Worm (Caenorhabditis elegans) whole organism, L1 larva: ENCODE results near the gene hipr-1.

Source experiments
- C34B4.2 ChIP-seq: sonication (generic microtip); optimal IDR thresholded peaks from 2 replicates; lab custom pipeline; 2017; ENCODE audit warnings: mild to moderate bottlenecking, missing genetic modification characterization, missing compliant biosample characterization
- F16B12.6 ChIP-seq: fragments of 150-350 bp; optimal IDR thresholded peaks from 2 replicates; lab custom pipeline; 2014; ENCODE audit warnings: missing biosample characterization, missing genetic modification characterization
- aha-1 ChIP-seq: fragments of 150-350 bp; optimal IDR thresholded peaks from 2 replicates; lab custom pipeline; 2014; ENCODE audit warnings: missing biosample characterization, missing genetic modification characterization
- alr-1 ChIP-seq: fragments of 200-800 bp; sonication (Bioruptor generic); optimal IDR thresholded peaks from 2 replicates; lab custom pipeline; 2018; ENCODE audit warnings: borderline replicate concordance, mild to moderate bottlenecking, missing genetic modification characterization, missing compliant biosample characterization
- aly-2 ChIP-seq: fragments of 150-350 bp; optimal IDR thresholded peaks from 2 replicates; lab custom pipeline; 2014; ENCODE audit warnings: missing biosample characterization, missing genetic modification characterization
- ama-1 ChIP-seq: fragments of 150-350 bp; optimal IDR thresholded peaks from 2 replicates; lab custom pipeline; 2014
- blmp-1 ChIP-seq: fragments of 150-350 bp; optimal IDR thresholded peaks from 2 replicates; lab custom pipeline; 2014; ENCODE audit warnings: missing biosample characterization, missing genetic modification characterization
- ceh-63 ChIP-seq: fragments of 200-800 bp; sonication (Bioruptor generic); optimal IDR thresholded peaks from 2 replicates; lab custom pipeline; 2018; ENCODE audit warnings: mild to moderate bottlenecking, missing genetic modification characterization, missing compliant biosample characterization
- ceh-82 ChIP-seq, 3 experiments: fragments of 150-350 bp in 1 of 3; sonication (generic microtip) in 2 of 3; optimal IDR thresholded peaks; 2 replicates each; lab custom pipeline; 2014 to 2017; ENCODE audit warnings: missing biosample characterization in 3 of 3, missing genetic modification characterization in 3 of 3
- ceh-88 ChIP-seq: fragments of 200-800 bp; sonication (Bioruptor generic); IDR thresholded peaks from 2 replicates; pipeline ENCODE4 v1.3.6; 2022; ENCODE audit warnings: missing genetic modification characterization, missing compliant biosample characterization
- dsc-1 ChIP-seq: sonication (generic microtip); optimal IDR thresholded peaks from 2 replicates; lab custom pipeline; 2016; ENCODE audit warnings: mild to moderate bottlenecking, missing genetic modification characterization, missing compliant biosample characterization
- efl-1 ChIP-seq, 4 experiments: fragments of 150-350 bp; optimal IDR thresholded peaks in 3 of 4; peaks in 1 of 4; 1 replicate in 1 of 4; 2 replicates in 3 of 4; lab custom pipeline; 2014; ENCODE audit warnings: missing biosample characterization in 2 of 4, missing genetic modification characterization in 2 of 4, missing genetic modification reagents in 2 of 4
- egl-13 ChIP-seq: sonication (generic microtip); optimal IDR thresholded peaks from 2 replicates; lab custom pipeline; 2016; ENCODE audit warnings: missing genotype, missing genetic modification reagents, missing genetic modification characterization, missing compliant biosample characterization
- elt-2 ChIP-seq: sonication (generic microtip); optimal IDR thresholded peaks from 2 replicates; lab custom pipeline; 2016; ENCODE audit warnings: missing genetic modification characterization, mild to moderate bottlenecking, inconsistent platforms, missing compliant biosample characterization, missing genetic modification reagents
- fkh-10 ChIP-seq: sonication (generic microtip); optimal IDR thresholded peaks from 2 replicates; lab custom pipeline; 2017; ENCODE audit warnings: missing biosample characterization, missing genetic modification reagents, missing genetic modification characterization
- fkh-8 ChIP-seq: sonication (generic microtip); optimal IDR thresholded peaks from 2 replicates; lab custom pipeline; 2016; ENCODE audit warnings: mild to moderate bottlenecking, missing genetic modification characterization, missing compliant biosample characterization
- fos-1 ChIP-seq: fragments of 150-350 bp; optimal IDR thresholded peaks from 2 replicates; lab custom pipeline; 2014; ENCODE audit warnings: missing biosample characterization, missing genetic modification characterization
- hlh-4 ChIP-seq: sonication (generic microtip); optimal IDR thresholded peaks from 2 replicates; lab custom pipeline; 2016; ENCODE audit warnings: mild to moderate bottlenecking, missing genetic modification characterization, missing compliant biosample characterization
- lin-13 ChIP-seq: fragments of 150-350 bp; optimal IDR thresholded peaks from 2 replicates; lab custom pipeline; 2014; ENCODE audit warnings: missing biosample characterization, missing genetic modification reagents, missing genetic modification characterization
- lin-14 ChIP-seq: fragments of 200-800 bp; sonication (Bioruptor generic); optimal IDR thresholded peaks from 2 replicates; lab custom pipeline; 2018; ENCODE audit warnings: mild to moderate bottlenecking, missing genetic modification characterization, moderate library complexity, missing compliant biosample characterization
- lir-3 ChIP-seq: sonication (generic microtip); optimal IDR thresholded peaks from 2 replicates; lab custom pipeline; 2016; ENCODE audit warnings: mild to moderate bottlenecking, missing genetic modification characterization, moderate library complexity, missing compliant biosample characterization; ENCODE audit not compliant: poor library complexity
- lsy-2 ChIP-seq, 2 experiments: fragments of 150-350 bp; optimal IDR thresholded peaks; 2 replicates each; lab custom pipeline; 2014; ENCODE audit warnings: missing biosample characterization in 2 of 2, missing genetic modification characterization in 2 of 2
- mdl-1 ChIP-seq, 2 experiments: fragments of 150-350 bp; optimal IDR thresholded peaks; 2 replicates each; lab custom pipeline; 2014 to 2017; ENCODE audit warnings: missing biosample characterization in 2 of 2, missing genetic modification characterization in 2 of 2, inconsistent platforms in 1 of 2
- mep-1 ChIP-seq: fragments of 150-350 bp; optimal IDR thresholded peaks from 2 replicates; lab custom pipeline; 2014; ENCODE audit warnings: missing biosample characterization, missing genetic modification characterization
- nhr-19 ChIP-seq: fragments of 200-800 bp; sonication (Bioruptor generic); conservative IDR thresholded peaks from 2 replicates; pipeline ENCODE4 v1.3.6; 2022; ENCODE audit warnings: missing genetic modification characterization, missing compliant biosample characterization
- nhr-237 ChIP-seq: fragments of 150-350 bp; optimal IDR thresholded peaks from 2 replicates; lab custom pipeline; 2014; ENCODE audit warnings: missing biosample characterization, missing genetic modification characterization
- nhr-28 ChIP-seq: fragments of 150-350 bp; optimal IDR thresholded peaks from 2 replicates; lab custom pipeline; 2014; ENCODE audit warnings: missing biosample characterization, missing genetic modification characterization
- nhr-47 ChIP-seq: sonication (generic microtip); optimal IDR thresholded peaks from 2 replicates; lab custom pipeline; 2016; ENCODE audit warnings: mild to moderate bottlenecking, missing genetic modification characterization, moderate library complexity, missing compliant biosample characterization
- nhr-77 ChIP-seq: fragments of 150-350 bp; optimal IDR thresholded peaks from 2 replicates; lab custom pipeline; 2014; ENCODE audit warnings: missing biosample characterization, missing genetic modification characterization
- nhr-85 ChIP-seq: sonication (generic microtip); peaks from one replicate; lab custom pipeline; 2016; ENCODE audit warnings: missing genetic modification characterization, inconsistent platforms, missing compliant biosample characterization
- nhr-90 ChIP-seq: sonication (generic microtip); optimal IDR thresholded peaks from 2 replicates; lab custom pipeline; 2016; ENCODE audit warnings: mild to moderate bottlenecking, missing genetic modification characterization, missing compliant biosample characterization; ENCODE audit not compliant: poor library complexity
- pax-3 ChIP-seq: fragments of 200-800 bp; sonication (Bioruptor generic); optimal IDR thresholded peaks from 2 replicates; lab custom pipeline; 2018; ENCODE audit warnings: mild to moderate bottlenecking, missing genetic modification characterization, moderate library complexity, missing compliant biosample characterization
- rnt-1 ChIP-seq: sonication (generic microtip); optimal IDR thresholded peaks from 2 replicates; lab custom pipeline; 2016; ENCODE audit warnings: mild to moderate bottlenecking, missing genetic modification characterization, moderate library complexity, missing compliant biosample characterization
- skn-1 ChIP-seq: fragments of 150-350 bp; optimal IDR thresholded peaks from 2 replicates; lab custom pipeline; 2014; ENCODE audit warnings: missing biosample characterization, missing genetic modification characterization
- snpc-4 ChIP-seq: fragments of 150-350 bp; optimal IDR thresholded peaks from 2 replicates; lab custom pipeline; 2014; ENCODE audit warnings: missing biosample characterization, missing genetic modification characterization
- snu-23 ChIP-seq: sonication (generic microtip); optimal IDR thresholded peaks from 2 replicates; lab custom pipeline; 2016; ENCODE audit warnings: missing genetic modification characterization, missing compliant biosample characterization
- sox-4 ChIP-seq: sonication (generic microtip); optimal IDR thresholded peaks from 2 replicates; lab custom pipeline; 2016; ENCODE audit warnings: missing genetic modification characterization, missing compliant biosample characterization
- sup-37 ChIP-seq: fragments of 200-800 bp; sonication (Bioruptor generic); optimal IDR thresholded peaks from 2 replicates; lab custom pipeline; 2018; ENCODE audit warnings: mild to moderate bottlenecking, missing genetic modification characterization, missing compliant biosample characterization
- swsn-7 ChIP-seq: sonication (generic microtip); optimal IDR thresholded peaks from 2 replicates; lab custom pipeline; 2016; ENCODE audit warnings: missing genetic modification characterization, missing compliant biosample characterization
- tlp-1 ChIP-seq: fragments of 150-350 bp; optimal IDR thresholded peaks from 2 replicates; lab custom pipeline; 2014; ENCODE audit warnings: missing biosample characterization, missing genetic modification characterization
- unc-86 ChIP-seq: sonication (generic microtip); optimal IDR thresholded peaks from 2 replicates; lab custom pipeline; 2016; ENCODE audit warnings: missing genetic modification characterization, missing compliant biosample characterization
- unc-98 ChIP-seq: fragments of 200-800 bp; sonication (Bioruptor generic); IDR thresholded peaks from 2 replicates; pipeline ENCODE4 v1.3.6; 2022; ENCODE audit warnings: missing genetic modification characterization, missing compliant biosample characterization
- zag-1 ChIP-seq: fragments of 150-350 bp; optimal IDR thresholded peaks from 2 replicates; lab custom pipeline; 2014; ENCODE audit warnings: missing biosample characterization, missing genetic modification characterization
- ztf-11 ChIP-seq, 2 experiments: sonication (generic microtip); optimal IDR thresholded peaks; 2 replicates each; lab custom pipeline; 2016 to 2017; ENCODE audit warnings: missing genetic modification characterization in 2 of 2, missing biosample characterization in 1 of 2, missing compliant biosample characterization in 1 of 2
- ztf-4 ChIP-seq: fragments of 150-350 bp; optimal IDR thresholded peaks from 2 replicates; lab custom pipeline; 2014; ENCODE audit warnings: missing biosample characterization, missing genetic modification characterization

The hipr-1 gene

ce11 chrIII:8765030-8765429 lies 45.0 kb downstream of the hipr-1 start:
- TF ChIP-seq sox-4 (tag; lab: Kevin White, UChicago), result no peak
- peak; percentile 60 for TF ChIP-seq dsc-1 (tag; lab: Kevin White, UChicago)
- TF ChIP-seq snpc-4, result no peak

DNA sequence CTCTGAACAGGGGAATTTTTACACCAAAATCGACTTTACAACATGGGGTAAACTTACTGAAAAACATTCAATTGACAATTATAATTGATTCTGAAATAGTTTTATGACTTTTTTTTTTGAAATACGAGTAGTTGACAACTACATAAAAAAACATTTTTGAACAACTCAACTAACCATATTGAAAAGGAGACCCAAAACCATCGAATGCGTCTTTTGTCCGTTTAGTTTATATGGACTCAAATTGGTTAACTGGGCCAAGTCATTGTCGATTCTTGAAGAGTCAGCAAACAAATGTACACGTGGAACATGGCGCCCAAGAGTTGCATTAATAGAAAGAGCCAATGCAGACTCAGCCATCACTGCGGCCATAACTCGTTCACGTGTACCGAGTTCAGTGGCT lies 46.5 kb downstream of the hipr-1 start:
- TF ChIP-seq unc-98 (GFP tag; lab: Robert Waterston, UW) (no peak), ztf-4 (tag; lab: Kevin White, UChicago) (no peak), egl-13 (tag; lab: Kevin White, UChicago) (no peak), swsn-7 (tag; lab: Kevin White, UChicago) (no peak), lsy-2 (tag; optimal IDR thresholded peaks at IDR 0.05; lab: Kevin White, UChicago) (no peak), unc-86 (tag; lab: Kevin White, UChicago) (no peak), snpc-4 (no peak), rnt-1 (tag; lab: Kevin White, UChicago) (no peak), pax-3 (tag; lab: Kevin White, UChicago) (no peak), elt-2 (tag; lab: Kevin White, UChicago) (no peak), C34B4.2 (no peak)
- TF ChIP-seq, all 84 proteins: peak for 0

ce11 chrIII:8767292-8767829 lies 47.4 kb downstream of the hipr-1 start, which contains the start of gene mig-22:
Gene mig-22, minus strand, starts transcription at chrIII:8767342.
- TF ChIP-seq lir-3 (tag; lab: Kevin White, UChicago) (no peak), mep-1 (tag; lab: Kevin White, UChicago) (no peak), unc-98 (GFP tag; lab: Robert Waterston, UW) (no peak), egl-13 (tag; lab: Kevin White, UChicago) (no peak), lsy-2 (tag; optimal IDR thresholded peaks at IDR 0.05; lab: Kevin White, UChicago) (peak in 1 of 2 experiments; percentile 9), dsc-1 (tag; lab: Kevin White, UChicago) (no peak), fkh-10 (no peak), blmp-1 (tag; lab: Kevin White, UChicago) (peak; percentile 3), efl-1 (optimal IDR thresholded peaks at IDR 0.05; lab: Kevin White, UChicago) (no peak), efl-1 (GFP tag; optimal IDR thresholded peaks at IDR 0.05 in 1 of 2; lab: Kevin White, UChicago) (peak in 1 of 2 experiments; percentile 27), nhr-85 (tag; lab: Kevin White, UChicago) (peak; percentile 77)
- TF ChIP-seq, all 84 proteins: peak for 4

DNA sequence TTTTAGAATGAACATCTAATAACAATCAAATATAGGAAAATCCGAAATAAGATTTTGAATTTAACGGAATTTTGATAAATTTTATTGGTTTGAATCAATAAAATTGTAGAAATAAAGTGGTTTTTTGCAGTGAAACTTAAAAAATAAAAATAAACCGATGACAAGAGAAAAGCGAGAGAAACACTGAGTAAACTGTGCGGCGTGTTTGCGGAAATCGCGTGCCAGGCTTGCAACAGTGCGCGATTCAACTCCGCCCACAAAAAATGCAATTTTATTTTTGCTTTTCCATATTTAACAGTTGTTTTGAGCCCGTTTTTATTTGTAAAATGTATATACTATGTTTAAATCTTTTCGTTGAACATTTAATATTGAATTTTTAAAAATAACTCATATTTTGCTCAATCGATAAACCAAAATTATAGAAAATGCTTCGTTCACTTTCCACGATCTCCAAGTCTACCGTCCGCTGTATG lies 47.9 kb downstream of the hipr-1 start, which contains the start of gene mtss-1:
Gene mtss-1 (plus strand): TSS at position 423 of the 473 bp plus-strand sequence.
- TF ChIP-seq unc-86 (tag; lab: Kevin White, UChicago), result peak; percentile 15
- no peak for TF ChIP-seq aha-1 (tag; lab: Kevin White, UChicago)
- peak; percentile 64 for TF ChIP-seq skn-1 (tag; lab: Kevin White, UChicago)
- TF ChIP-seq nhr-47 (tag; lab: Kevin White, UChicago), result peak; percentile 70
- peak; percentile 50 for TF ChIP-seq lin-14 (GFP tag; lab: Kevin White, UChicago)
- no peak for TF ChIP-seq F16B12.6 (tag; lab: Kevin White, UChicago)
- TF ChIP-seq nhr-19 (GFP tag; lab: Robert Waterston, UW), result peak; percentile 59
- TF ChIP-seq sup-37 (GFP tag; lab: Kevin White, UChicago), result no peak
- TF ChIP-seq ceh-88 (GFP tag; lab: Robert Waterston, UW), result no peak
- peak; percentile 62 for TF ChIP-seq nhr-90 (tag; lab: Kevin White, UChicago)
- TF ChIP-seq ama-1 (lab: Kevin White, UChicago), result no peak
- TF ChIP-seq ztf-4 (tag; lab: Kevin White, UChicago), result no peak
- no peak for TF ChIP-seq zag-1 (tag; lab: Kevin White, UChicago)
- no peak for TF ChIP-seq tlp-1 (tag; lab: Kevin White, UChicago)
- TF ChIP-seq ceh-63 (GFP tag; lab: Kevin White, UChicago), result no peak
- TF ChIP-seq hlh-4 (tag; lab: Kevin White, UChicago), result peak; percentile 5
- no peak for TF ChIP-seq fos-1 (tag; lab: Kevin White, UChicago)
- peak; percentile 54 for TF ChIP-seq egl-13 (tag; lab: Kevin White, UChicago)
- TF ChIP-seq nhr-77 (tag; lab: Kevin White, UChicago), result no peak
- TF ChIP-seq snu-23 (GFP tag; lab: Kevin White, UChicago), result peak; percentile 60
- TF ChIP-seq nhr-237 (tag; lab: Kevin White, UChicago), result no peak
- TF ChIP-seq lin-13 (GFP tag; lab: Kevin White, UChicago), result peak; percentile 3
- no peak for TF ChIP-seq alr-1 (tag; lab: Kevin White, UChicago)
- TF ChIP-seq aly-2 (tag; lab: Kevin White, UChicago), result no peak
- no peak for TF ChIP-seq nhr-28 (tag; lab: Kevin White, UChicago)
- TF ChIP-seq fkh-10, result no peak
- peak in 1 of 2 experiments; percentile 42 for TF ChIP-seq ztf-11 (tag; optimal IDR thresholded peaks at IDR 0.05; lab: Kevin White, UChicago)
- TF ChIP-seq swsn-7 (tag; lab: Kevin White, UChicago), result peak; percentile 58
- peak; percentile 4 to 47 (median 44) for TF ChIP-seq ceh-82 (tag; optimal IDR thresholded peaks at IDR 0.05; lab: Kevin White, UChicago)
- TF ChIP-seq dsc-1 (tag; lab: Kevin White, UChicago), result peak; percentile 65
- TF ChIP-seq fkh-8 (tag; lab: Kevin White, UChicago), result peak; percentile 18
- TF ChIP-seq mdl-1 (tag; optimal IDR thresholded peaks at IDR 0.05; lab: Kevin White, UChicago), result peak in 1 of 2 experiments; percentile 2
